Worm (Caenorhabditis elegans) whole organism, L4/young adult: Measurements from ENCODE around the gene C31B8.1.

Experiments used
- W03F9.2 ChIP-seq: fragments of 150-350 bp; optimal IDR thresholded peaks from 2 replicates; lab custom pipeline; 2014; ENCODE audit warnings: missing biosample characterization, missing genetic modification characterization
- dao-5 ChIP-seq: sonication (generic microtip); optimal IDR thresholded peaks from 2 replicates; lab custom pipeline; 2016; ENCODE audit warnings: missing genotype, missing genetic modification characterization, moderate library complexity, missing compliant biosample characterization
- him-1 ChIP-seq: sonication (generic microtip); optimal IDR thresholded peaks from 2 replicates; lab custom pipeline; 2016; ENCODE audit warnings: missing genotype, missing genetic modification reagents, missing genetic modification characterization, missing compliant biosample characterization

ce11 chrV:2934075-2934474, 2.7 kb downstream of the C31B8.1 start, which contains the start of gene srh-247:
- TF ChIP-seq W03F9.2 (tag; lab: Kevin White, UChicago): no peak
- TF ChIP-seq him-1: no peak
- TF ChIP-seq dao-5 (tag; lab: Kevin White, UChicago): no peak
